Fruit fly (Drosophila melanogaster): Measurements from ENCODE around the gene eater.

eater gene

dm6 chr3R:27061916-27062315 lies 37.6 kb downstream of the eater start, which contains the start of gene CG34292:
CG34292 (plus strand) TSS chr3R:27062216.
- no peak for TF ChIP-seq h (optimal IDR thresholded peaks at IDR 0.05)
- TF ChIP-seq ttk (optimal IDR thresholded peaks at IDR 0.05) = no peak
- no peak for TF ChIP-seq insv (optimal IDR thresholded peaks at IDR 0.05)
- no peak for TF ChIP-seq psq (optimal IDR thresholded peaks at IDR 0.05)

dm6 chr3R:27056152-27056551 lies 43.3 kb downstream of the eater start:
- TF ChIP-seq Myc (optimal IDR thresholded peaks at IDR 0.05) (no peak), ttk (optimal IDR thresholded peaks at IDR 0.05) (no peak), insv (optimal IDR thresholded peaks at IDR 0.05) (no peak), Sin3A (optimal IDR thresholded peaks at IDR 0.05) (no peak), h (optimal IDR thresholded peaks at IDR 0.05) (no peak), psq (optimal IDR thresholded peaks at IDR 0.05) (no peak)

- TF ChIP-seq insv (optimal IDR thresholded peaks at IDR 0.05) (no peak), psq (optimal IDR thresholded peaks at IDR 0.05) (no peak), Sin3A (optimal IDR thresholded peaks at IDR 0.05) (no peak), Myc (optimal IDR thresholded peaks at IDR 0.05) (no peak), h (optimal IDR thresholded peaks at IDR 0.05) (no peak), ttk (optimal IDR thresholded peaks at IDR 0.05) (no peak)
Measured at dm6 chr3R:27049549-27049948, 49.9 kb downstream of the eater start.

DNA sequence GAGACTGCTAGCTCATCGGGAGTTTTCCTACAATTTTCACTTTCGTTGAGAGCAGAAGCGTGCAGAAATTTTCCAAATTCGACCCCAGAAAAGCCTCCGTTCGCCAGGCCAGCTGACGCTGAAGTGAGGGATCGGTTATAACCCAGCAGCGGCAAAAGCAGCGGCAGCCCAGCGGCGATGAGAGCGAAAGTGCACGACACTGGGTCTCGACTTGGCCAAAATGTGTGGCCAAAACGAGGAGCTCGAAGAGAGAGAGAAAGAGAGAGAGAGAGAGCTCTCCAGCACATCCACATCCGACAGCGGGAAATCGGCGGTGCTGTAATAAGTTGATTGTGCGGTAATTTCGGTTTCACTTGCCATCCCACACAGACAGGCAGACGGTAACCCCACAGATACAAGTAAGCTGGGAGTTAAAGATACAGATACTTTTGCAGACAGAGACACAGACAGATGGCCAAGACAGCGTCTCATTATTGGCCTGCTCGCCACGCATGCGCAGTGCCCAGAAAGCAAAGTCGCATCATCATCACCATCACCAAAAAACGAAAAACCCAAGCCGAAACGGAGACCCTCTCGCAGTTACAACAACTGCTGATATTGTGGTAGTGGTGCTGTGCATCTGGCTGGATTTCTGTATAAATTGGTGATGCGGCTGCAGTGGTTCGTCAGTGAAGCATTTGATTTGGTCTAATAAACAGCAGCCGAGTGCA lies 50.8 kb downstream of the eater start, which contains the start of gene TwdlT:
TwdlT (plus strand) TSS at position 660 of the 710 bp plus-strand sequence.
- TF ChIP-seq psq (optimal IDR thresholded peaks at IDR 0.05) (no peak), Sin3A (optimal IDR thresholded peaks at IDR 0.05) (no peak), insv (optimal IDR thresholded peaks at IDR 0.05) (no peak), ttk (optimal IDR thresholded peaks at IDR 0.05) (no peak), Myc (optimal IDR thresholded peaks at IDR 0.05) (no peak), h (optimal IDR thresholded peaks at IDR 0.05) (no peak)
